Worm (Caenorhabditis elegans): Measurements from ENCODE around the gene K11H12.1.
A peak's percentile ranks its signal among the peaks of the same experiment; 100 is the strongest.

- TF ChIP-seq him-1 (tag; optimal IDR thresholded peaks at IDR 0.05): peak; percentile 100
- TF ChIP-seq W03F9.2 (tag; optimal IDR thresholded peaks at IDR 0.05): peak; percentile 99
These were observed 1.6 kb upstream of the K11H12.1 start, which contains the start of the genes rpl-15 and K11H12.8 for ce11 chrIV:654526-655440.
